Worm (Caenorhabditis elegans) whole organism, L4/young adult: Measurements from ENCODE around the gene chil-23.

ENCODE experiments used
- W03F9.2 ChIP-seq: fragments of 150-350 bp; optimal IDR thresholded peaks from 2 replicates; lab custom pipeline; 2014; ENCODE audit warnings: missing biosample characterization, missing genetic modification characterization
- dao-5 ChIP-seq: sonication (generic microtip); optimal IDR thresholded peaks from 2 replicates; lab custom pipeline; 2016; ENCODE audit warnings: missing genotype, missing genetic modification characterization, moderate library complexity, missing compliant biosample characterization
- him-1 ChIP-seq: sonication (generic microtip); optimal IDR thresholded peaks from 2 replicates; lab custom pipeline; 2016; ENCODE audit warnings: missing genotype, missing genetic modification reagents, missing genetic modification characterization, missing compliant biosample characterization

chil-23 gene

ce11 chrII:9468414-9468813 lies at the start of gene chil-23:
TSS of gene chil-23 (minus strand) at chrII:9468611.
- TF ChIP-seq him-1 (tag; lab: Kevin White, UChicago): no peak
- no peak for TF ChIP-seq dao-5 (tag; lab: Kevin White, UChicago)
- no peak for TF ChIP-seq W03F9.2 (tag; lab: Kevin White, UChicago)

ce11 chrII:9516836-9517235 lies 48.4 kb upstream of the chil-23 start, which contains the start of gene gcy-1:
TSS of gene gcy-1 (minus strand) at chrII:9516936.
- TF ChIP-seq W03F9.2 (tag; lab: Kevin White, UChicago) (no peak), dao-5 (tag; lab: Kevin White, UChicago) (no peak), him-1 (tag; lab: Kevin White, UChicago) (no peak)

ce11 chrII:9507181-9507580 lies 38.8 kb upstream of the chil-23 start, which contains the start of gene gcy-3:
TSS of gene gcy-3 (minus strand) at chrII:9507281.
- TF ChIP-seq W03F9.2 (tag; lab: Kevin White, UChicago) (no peak), him-1 (tag; lab: Kevin White, UChicago) (no peak), dao-5 (tag; lab: Kevin White, UChicago) (no peak)

- no peak for TF ChIP-seq him-1 (tag; lab: Kevin White, UChicago)
- TF ChIP-seq dao-5 (tag; lab: Kevin White, UChicago): no peak
- no peak for TF ChIP-seq W03F9.2 (tag; lab: Kevin White, UChicago)
Measured at ce11 chrII:9501955-9502354, 33.5 kb upstream of the chil-23 start.

ce11 chrII:9500926-9501325 lies 32.5 kb upstream of the chil-23 start:
- no peak for TF ChIP-seq dao-5 (tag; lab: Kevin White, UChicago)
- no peak for TF ChIP-seq him-1 (tag; lab: Kevin White, UChicago)
- no peak for TF ChIP-seq W03F9.2 (tag; lab: Kevin White, UChicago)

- TF ChIP-seq dao-5 (tag; lab: Kevin White, UChicago) (no peak), W03F9.2 (tag; lab: Kevin White, UChicago) (no peak), him-1 (tag; lab: Kevin White, UChicago) (no peak)
Measured at ce11 chrII:9498589-9498988, 30.2 kb upstream of the chil-23 start.

ce11 chrII:9497309-9497708 lies 28.9 kb upstream of the chil-23 start:
- TF ChIP-seq him-1 (tag; lab: Kevin White, UChicago) (no peak), W03F9.2 (tag; lab: Kevin White, UChicago) (no peak), dao-5 (tag; lab: Kevin White, UChicago) (no peak)

- TF ChIP-seq him-1 (tag; lab: Kevin White, UChicago) (no peak), dao-5 (tag; lab: Kevin White, UChicago) (no peak), W03F9.2 (tag; lab: Kevin White, UChicago) (no peak)
Measured at ce11 chrII:9493242-9494058, 25.0 kb upstream of the chil-23 start.

- TF ChIP-seq him-1 (tag; lab: Kevin White, UChicago) (no peak), W03F9.2 (tag; lab: Kevin White, UChicago) (no peak), dao-5 (tag; lab: Kevin White, UChicago) (no peak)
Measured at ce11 chrII:9491045-9491444, 22.6 kb upstream of the chil-23 start.

ce11 chrII:9490589-9490988 lies 22.2 kb upstream of the chil-23 start:
- TF ChIP-seq dao-5 (tag; lab: Kevin White, UChicago) (no peak), W03F9.2 (tag; lab: Kevin White, UChicago) (no peak), him-1 (tag; lab: Kevin White, UChicago) (no peak)

- no peak for TF ChIP-seq him-1 (tag; lab: Kevin White, UChicago)
- TF ChIP-seq dao-5 (tag; lab: Kevin White, UChicago): no peak
- no peak for TF ChIP-seq W03F9.2 (tag; lab: Kevin White, UChicago)
Measured at ce11 chrII:9489922-9490321, 21.5 kb upstream of the chil-23 start.

- TF ChIP-seq dao-5 (tag; lab: Kevin White, UChicago) (no peak), him-1 (tag; lab: Kevin White, UChicago) (no peak), W03F9.2 (tag; lab: Kevin White, UChicago) (peak; percentile 31)
Measured at ce11 chrII:9487337-9487950, 19.0 kb upstream of the chil-23 start, which contains the start of gene T19H5.4. TSS of gene T19H5.4 (minus strand) at chrII:9487387.

- TF ChIP-seq W03F9.2 (tag; lab: Kevin White, UChicago) (no peak), dao-5 (tag; lab: Kevin White, UChicago) (no peak), him-1 (tag; lab: Kevin White, UChicago) (no peak)
Measured at ce11 chrII:9485081-9485730, 16.8 kb upstream of the chil-23 start.
